Fruit fly (Drosophila melanogaster) whole organism, pupa: Measurements from ENCODE around the gene CG13138.
A peak's percentile ranks its signal among the peaks of the same experiment; 100 is the strongest.

Experiments
- CG12605 ChIP-seq: fragments of 200-800 bp; sonication (Bioruptor generic); IDR thresholded peaks from 2 replicates; pipeline ENCODE4 v1.3.6; 2022; ENCODE audit warnings: missing biosample characterization, missing genetic modification characterization
- CG13204 ChIP-seq: fragments of 200-800 bp; sonication (Bioruptor generic); optimal IDR thresholded peaks from 2 replicates; lab custom pipeline; 2018; ENCODE audit warnings: missing biosample characterization, mild to moderate bottlenecking, missing genetic modification characterization, moderate library complexity
- CG14655 ChIP-seq: fragments of 200-800 bp; sonication (Bioruptor generic); optimal IDR thresholded peaks from 3 replicates; lab custom pipeline; 2017; ENCODE audit warnings: mild to moderate bottlenecking, missing biosample characterization, missing genetic modification reagents, missing genetic modification characterization
- CG17806 ChIP-seq: fragments of 200-800 bp; sonication (Bioruptor generic); optimal IDR thresholded peaks from 2 replicates; lab custom pipeline; 2018; ENCODE audit warnings: missing biosample characterization, mild to moderate bottlenecking, missing genetic modification characterization, moderate library complexity
- CG32121 ChIP-seq: fragments of 200-800 bp; sonication (Bioruptor generic); IDR thresholded peaks from 2 replicates; pipeline ENCODE4 v1.3.6; 2022; ENCODE audit warnings: missing biosample characterization, missing genetic modification characterization
- CG34367 ChIP-seq: fragments of 200-800 bp; sonication (Bioruptor generic); optimal IDR thresholded peaks from 2 replicates; lab custom pipeline; 2018; ENCODE audit warnings: missing biosample characterization, mild to moderate bottlenecking, missing genetic modification characterization
- CG8159 ChIP-seq: fragments of 200-800 bp; sonication (Bioruptor generic); optimal IDR thresholded peaks from 3 replicates; lab custom pipeline; 2018; ENCODE audit warnings: missing biosample characterization, mild to moderate bottlenecking, missing genetic modification characterization, moderate library complexity
- CG8301 ChIP-seq: fragments of 200-800 bp; sonication (Bioruptor generic); optimal IDR thresholded peaks from 2 replicates; lab custom pipeline; 2018; ENCODE audit warnings: missing biosample characterization, mild to moderate bottlenecking, missing genetic modification characterization
- CG9948 ChIP-seq: fragments of 200-800 bp; sonication (Bioruptor generic); optimal IDR thresholded peaks from 2 replicates; lab custom pipeline; 2018; ENCODE audit warnings: missing biosample characterization, mild to moderate bottlenecking, missing genetic modification characterization, moderate library complexity
- D1 ChIP-seq: fragments of 200-800 bp; sonication (Bioruptor generic); optimal IDR thresholded peaks from 2 replicates; lab custom pipeline; 2018; ENCODE audit warnings: missing biosample characterization, mild to moderate bottlenecking, missing genetic modification characterization, moderate library complexity
- EcR ChIP-seq: fragments of 200-800 bp; sonication (Bioruptor generic); optimal IDR thresholded peaks from 3 replicates; lab custom pipeline; 2019; ENCODE audit warnings: missing biosample characterization, missing genetic modification characterization, mild to moderate bottlenecking, moderate library complexity, missing genetic modification reagents
- Pif1A ChIP-seq: fragments of 200-800 bp; sonication (Bioruptor generic); optimal IDR thresholded peaks from 3 replicates; lab custom pipeline; 2016; ENCODE audit warnings: missing biosample characterization, missing genetic modification characterization
- Pif1B ChIP-seq: fragments of 200-800 bp; sonication (Bioruptor generic); optimal IDR thresholded peaks from 3 replicates; lab custom pipeline; 2016; ENCODE audit warnings: missing biosample characterization, missing genetic modification characterization
- Snoo ChIP-seq: fragments of 200-800 bp; sonication (Bioruptor generic); optimal IDR thresholded peaks from 3 replicates; lab custom pipeline; 2017; ENCODE audit warnings: missing biosample characterization, mild to moderate bottlenecking, missing genetic modification characterization, inconsistent platforms

DNA sequence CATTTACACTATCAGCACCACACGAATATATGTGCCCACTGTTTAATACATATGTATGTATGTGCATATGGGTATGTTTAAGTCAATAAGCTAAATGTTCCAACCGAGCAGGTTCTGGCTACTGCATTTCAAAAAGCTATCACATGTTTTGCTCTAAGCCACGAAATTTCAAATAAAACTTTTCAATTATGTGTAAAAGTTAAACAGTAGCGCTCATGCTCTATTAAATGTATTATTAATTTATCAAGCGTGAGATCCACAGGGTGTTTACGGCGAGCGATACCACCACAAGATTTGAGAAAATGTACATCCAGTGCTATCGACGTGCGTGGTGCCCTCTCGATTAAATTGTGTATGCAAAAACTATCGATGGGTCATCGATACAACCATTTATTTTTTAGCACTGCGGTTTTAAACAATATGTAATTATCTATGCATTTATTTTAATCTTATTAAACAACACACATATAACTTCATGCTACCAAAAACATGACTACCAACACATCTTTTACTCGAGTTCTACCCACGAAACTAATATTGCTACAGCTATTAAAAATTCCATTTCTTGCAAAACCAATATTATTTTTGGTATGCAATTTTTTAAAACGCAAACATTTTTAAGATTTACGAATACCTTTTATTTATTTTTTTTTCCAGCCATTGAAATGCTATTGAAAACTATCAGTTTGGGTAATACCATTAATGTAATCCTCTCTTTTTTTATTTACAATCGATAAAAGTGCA, 40.9 kb downstream of the CG13138 start, which contains the start of gene Pten:
- peak; percentile 16 for TF ChIP-seq Snoo (tag; lab: Kevin White, UChicago)
- peak; percentile 49 for TF ChIP-seq CG17806 (tag; lab: Kevin White, UChicago)
- TF ChIP-seq CG12605 (GFP tag; lab: Robert Waterston, UW) = peak; percentile 74; the same call in 1 of the 2 replicates
- no peak for TF ChIP-seq CG14655 (GFP tag; lab: Kevin White, UChicago)
- TF ChIP-seq Pif1B = peak; percentile 14
- no peak for TF ChIP-seq CG34367 (tag; lab: Kevin White, UChicago)
- TF ChIP-seq CG8159 (tag; lab: Kevin White, UChicago) = no peak
- peak; percentile 64 for TF ChIP-seq CG32121 (GFP tag; lab: Robert Waterston, UW)
- TF ChIP-seq CG8301 (tag; lab: Kevin White, UChicago) = peak; percentile 60
- TF ChIP-seq CG9948 (tag; lab: Kevin White, UChicago) = peak; percentile 55
- no peak for TF ChIP-seq EcR (GFP tag; lab: Kevin White, UChicago)
- no peak for TF ChIP-seq D1 (tag; lab: Kevin White, UChicago)
- TF ChIP-seq Pif1A (GFP tag; lab: Kevin White, UChicago) = peak; percentile 53
- no peak for TF ChIP-seq CG13204 (GFP tag; lab: Kevin White, UChicago)
